Fruit fly (Drosophila melanogaster): ENCODE data around the gene CG11964.
A peak's percentile ranks its signal among the peaks of the same experiment; 100 is the strongest.

The CG11964 gene

dm6 chr3R:8945502-8946324 is 893 bp upstream of the CG11964 start (continued):
- TF ChIP-seq tin (GFP tag; optimal IDR thresholded peaks at IDR 0.05) (peak; percentile 74), Xrp1 (GFP tag; IDR thresholded peaks at IDR 0.05) (peak; percentile 87), BtbVII (GFP tag; optimal IDR thresholded peaks at IDR 0.05) (peak; percentile 78), aop (GFP tag; IDR thresholded peaks at IDR 0.05) (no peak), CG14965 (GFP tag; optimal IDR thresholded peaks at IDR 0.05; ENCODE audit: borderline replicate concordance) (no peak), CG13296 (GFP tag; optimal IDR thresholded peaks at IDR 0.05) (peak; percentile 90), Scr (GFP tag; IDR thresholded peaks at IDR 0.05; ENCODE audit: partially characterized antibody) (no peak), Fer2 (tag; optimal IDR thresholded peaks at IDR 0.05) (peak; percentile 17), her (GFP tag; optimal IDR thresholded peaks at IDR 0.05) (no peak), yki (optimal IDR thresholded peaks at IDR 0.05) (no peak), scrt (GFP tag; optimal IDR thresholded peaks at IDR 0.05) (peak; percentile 69), CG4282 (GFP tag; optimal IDR thresholded peaks at IDR 0.05) (no peak), CG2712 (tag; optimal IDR thresholded peaks at IDR 0.05) (peak; percentile 90), ftz-f1 (GFP tag; optimal IDR thresholded peaks at IDR 0.05) (peak; percentile 86), chm (GFP tag; IDR thresholded peaks at IDR 0.05) (no peak), Stat92E (GFP tag; optimal IDR thresholded peaks at IDR 0.05) (peak in 1 of 3 experiments; percentile 80), chinmo (GFP tag; IDR thresholded peaks at IDR 0.05; ENCODE audit: partially characterized antibody) (peak; percentile 78; the same call in 2 of the 4 replicates), nau (GFP tag; optimal IDR thresholded peaks at IDR 0.05) (peak; percentile 83), Lpt (GFP tag; optimal IDR thresholded peaks at IDR 0.05) (no peak), CG17829 (tag; optimal IDR thresholded peaks at IDR 0.05) (peak; percentile 86), CG1529 (GFP tag; optimal IDR thresholded peaks at IDR 0.05) (peak; percentile 83), HmgD (GFP tag; optimal IDR thresholded peaks at IDR 0.05) (no peak), CG16815 (GFP tag; optimal IDR thresholded peaks at IDR 0.05) (peak; percentile 55), HHEX (GFP tag; optimal IDR thresholded peaks at IDR 0.05) (peak; percentile 83), shn (GFP tag; optimal IDR thresholded peaks at IDR 0.05) (no peak), Jarid2 (GFP tag; optimal IDR thresholded peaks at IDR 0.05) (peak; percentile 53), CG31224 (GFP tag; IDR thresholded peaks at IDR 0.05) (0 out of 2 replicates have a peak, but pooled peaks have one; percentile 38), CG9817 (tag; optimal IDR thresholded peaks at IDR 0.05) (peak; percentile 73), jing (GFP tag; optimal IDR thresholded peaks at IDR 0.05) (peak; percentile 55), Vsx1 (GFP tag; optimal IDR thresholded peaks at IDR 0.05) (peak; percentile 68), pfk (GFP tag; optimal IDR thresholded peaks at IDR 0.05) (no peak), Dfd (GFP tag; optimal IDR thresholded peaks at IDR 0.05) (no peak), hkb (optimal IDR thresholded peaks at IDR 0.05) (no peak), hkb (GFP tag; IDR thresholded peaks at IDR 0.05) (peak; percentile 90), CG14667 (GFP tag; IDR thresholded peaks at IDR 0.05) (peak; percentile 64; the same call in 1 of the 2 replicates), nom (GFP tag; optimal IDR thresholded peaks at IDR 0.05) (peak; percentile 86), Pdp1 (GFP tag; optimal IDR thresholded peaks at IDR 0.05) (peak; percentile 38 to 53), p53 (GFP tag; optimal IDR thresholded peaks at IDR 0.05) (no peak), Doc3 (GFP tag; IDR thresholded peaks at IDR 0.05; ENCODE audit: partially characterized antibody) (no peak), Ssrp (tag; optimal IDR thresholded peaks at IDR 0.05) (peak; percentile 87), CG15073 (GFP tag; optimal IDR thresholded peaks at IDR 0.05) (no peak), CG8478 (optimal IDR thresholded peaks at IDR 0.05) (no peak), zen (tag; optimal IDR thresholded peaks at IDR 0.05) (peak; percentile 46), CG6272 (GFP tag; IDR thresholded peaks at IDR 0.05) (peak; percentile 50; the same call in 1 of the 2 replicates), CG13424 (tag; optimal IDR thresholded peaks at IDR 0.05) (peak; percentile 93), danr (GFP tag; IDR thresholded peaks at IDR 0.05) (peak; percentile 74), eyg (GFP tag; optimal IDR thresholded peaks at IDR 0.05) (no peak), kah (GFP tag; optimal IDR thresholded peaks at IDR 0.05) (peak; percentile 63), zfh2 (GFP tag; optimal IDR thresholded peaks at IDR 0.05) (peak; percentile 24)

All from whole organism, embryonic.